Worm (Caenorhabditis elegans) whole organism, young adult: Measurements from ENCODE around the gene C14F11.7.

Source experiments
- B0019.2 ChIP-seq: fragments of 200-800 bp; sonication (Bioruptor generic); conservative IDR thresholded peaks from 2 replicates; pipeline ENCODE4 v1.3.6; 2022; ENCODE audit warnings: missing genetic modification reagents, missing genetic modification characterization, missing compliant biosample characterization
- Y53F4B.3 ChIP-seq: fragments of 200-800 bp; sonication (Bioruptor generic); IDR thresholded peaks from 2 replicates; pipeline ENCODE4 v1.3.6; 2022; ENCODE audit warnings: missing genetic modification reagents, missing genetic modification characterization, missing compliant biosample characterization
- lag-1 ChIP-seq: fragments of 200-800 bp; sonication (Bioruptor generic); IDR thresholded peaks from 2 replicates; pipeline ENCODE4 v1.3.6; 2022; ENCODE audit warnings: missing genetic modification reagents, missing genetic modification characterization, missing compliant biosample characterization
- let-607 ChIP-seq, 2 experiments: fragments of 200-800 bp in 1 of 2; sonication (Bioruptor generic) in 1 of 2; sonication (generic microtip) in 1 of 2; optimal IDR thresholded peaks; 2 replicates each; lab custom pipeline; 2016 to 2018; ENCODE audit warnings: mild to moderate bottlenecking in 2 of 2, missing compliant biosample characterization in 2 of 2, missing genetic modification characterization in 2 of 2, moderate library complexity in 2 of 2, missing genotype in 1 of 2
- nfya-1 ChIP-seq: sonication (generic microtip); optimal IDR thresholded peaks from 2 replicates; lab custom pipeline; 2017; ENCODE audit warnings: antibody characterized with exemption, missing compliant biosample characterization, missing genetic modification characterization, borderline replicate concordance; ENCODE audit not compliant: insufficient read depth
- sdz-38 ChIP-seq: sonication (generic microtip); optimal IDR thresholded peaks from 2 replicates; lab custom pipeline; 2016; ENCODE audit warnings: missing genotype, missing genetic modification characterization, missing compliant biosample characterization
- sea-2 ChIP-seq: fragments of 200-800 bp; sonication (Bioruptor generic); IDR thresholded peaks from 2 replicates; pipeline ENCODE4 v1.3.6; 2022; ENCODE audit warnings: missing genetic modification characterization, missing compliant biosample characterization
- snpc-4 ChIP-seq, 5 experiments: fragments of 150-350 bp in 1 of 5; sonication (generic microtip) in 4 of 5; optimal IDR thresholded peaks; 2 replicates each; lab custom pipeline; 2014 to 2018; ENCODE audit warnings: missing genetic modification characterization in 5 of 5, missing biosample characterization in 3 of 5, antibody characterized with exemption in 2 of 5, mild to moderate bottlenecking in 2 of 5, missing compliant biosample characterization in 2 of 5, missing genotype in 2 of 5, moderate library complexity in 2 of 5, missing genetic modification reagents in 1 of 5
- tbp1 ChIP-seq: fragments of 200-800 bp; sonication (Bioruptor generic); optimal IDR thresholded peaks from 2 replicates; lab custom pipeline; 2018; ENCODE audit warnings: mild to moderate bottlenecking, missing genetic modification characterization, missing compliant biosample characterization
- unc-62 ChIP-seq: fragments of 150-350 bp; optimal IDR thresholded peaks from 2 replicates; lab custom pipeline; 2014; ENCODE audit warnings: missing biosample characterization, missing genetic modification reagents, missing genetic modification characterization
- ztf-18 ChIP-seq: sonication (generic microtip); optimal IDR thresholded peaks from 2 replicates; lab custom pipeline; 2016; ENCODE audit warnings: missing genotype, mild to moderate bottlenecking, missing genetic modification characterization, missing compliant biosample characterization

- no peak for TF ChIP-seq ztf-18
- no peak for TF ChIP-seq tbp1 (GFP tag; lab: Kevin White, UChicago)
- TF ChIP-seq nfya-1 (tag; lab: Kevin White, UChicago) = no peak
- TF ChIP-seq snpc-4 (GFP tag; optimal IDR thresholded peaks at IDR 0.05; lab: Kevin White, UChicago) = no peak
- TF ChIP-seq snpc-4 (tag; optimal IDR thresholded peaks at IDR 0.05; lab: Kevin White, UChicago) = no peak
- TF ChIP-seq unc-62 (GFP tag; lab: Kevin White, UChicago) = no peak
- TF ChIP-seq Y53F4B.3 = no peak
- no peak for TF ChIP-seq sdz-38 (tag; lab: Kevin White, UChicago)
- no peak for TF ChIP-seq B0019.2
- no peak for TF ChIP-seq let-607 (tag; optimal IDR thresholded peaks at IDR 0.05; lab: Kevin White, UChicago)
- no peak for TF ChIP-seq sea-2 (GFP tag; lab: Robert Waterston, UW)
- TF ChIP-seq lag-1 (GFP tag; lab: Robert Waterston, UW) = no peak
Observed at ce11 chrX:6238973-6239372, 30.6 kb upstream of the C14F11.7 start, which contains the start of gene rml-3.
